Fruit fly (Drosophila melanogaster) whole organism, wandering third instar larva: Measurements from ENCODE around the gene Osi8.

Source experiments
- Dfd ChIP-seq: fragments of >200 bp; optimal IDR thresholded peaks from 2 replicates; lab custom pipeline; 2017; ENCODE audit warnings: missing biosample characterization, missing genetic modification characterization
- HLH106 ChIP-seq: fragments of 200-800 bp; optimal IDR thresholded peaks from 3 replicates; lab custom pipeline; 2019; ENCODE audit warnings: missing biosample characterization, mild to moderate bottlenecking, missing genetic modification characterization, moderate library complexity
- Hr78 ChIP-seq: fragments of >200 bp; optimal IDR thresholded peaks from 2 replicates; lab custom pipeline; 2017; ENCODE audit warnings: missing biosample characterization, missing genetic modification characterization
- OdsH ChIP-seq: fragments of 200-800 bp; sonication (Bioruptor generic); optimal IDR thresholded peaks from 2 replicates; lab custom pipeline; 2016; ENCODE audit warnings: missing biosample characterization, mild to moderate bottlenecking, missing genetic modification characterization
- brk ChIP-seq: fragments of 200-800 bp; sonication (Bioruptor generic); optimal IDR thresholded peaks from 2 replicates; lab custom pipeline; 2016; ENCODE audit warnings: missing biosample characterization, mild to moderate bottlenecking, missing genetic modification characterization
- dsf ChIP-seq: sonication (Bioruptor generic); optimal IDR thresholded peaks from 2 replicates; lab custom pipeline; 2016; ENCODE audit warnings: missing biosample characterization, missing genetic modification characterization, borderline replicate concordance
- psq ChIP-seq: fragments of 200-800 bp; sonication (Bioruptor generic); optimal IDR thresholded peaks from 3 replicates; lab custom pipeline; 2017; ENCODE audit warnings: missing biosample characterization, mild to moderate bottlenecking, missing genetic modification characterization, moderate library complexity

- TF ChIP-seq HLH106 (tag; lab: Kevin White, UChicago) = no peak
- TF ChIP-seq psq = no peak
- TF ChIP-seq brk (GFP tag; lab: Kevin White, UChicago) = no peak
- no peak for TF ChIP-seq dsf (GFP tag; lab: Kevin White, UChicago)
- no peak for TF ChIP-seq OdsH (GFP tag; lab: Kevin White, UChicago)
- no peak for TF ChIP-seq Dfd (GFP tag; lab: Kevin White, UChicago)
- no peak for TF ChIP-seq Hr78 (GFP tag; lab: Kevin White, UChicago)
Observed at dm6 chr3R:6285100-6285499, 30.1 kb downstream of the Osi8 start, which contains the start of gene CG15597.
